Fruit fly (Drosophila melanogaster): ENCODE data around the gene CG10365.

dm6 chr3R:23730472-23730801 is 7.3 kb downstream of the CG10365 start:
- TF ChIP-seq pan (optimal IDR thresholded peaks at IDR 0.05) (no peak), psq (optimal IDR thresholded peaks at IDR 0.05) (no peak), usp (GFP tag; optimal IDR thresholded peaks at IDR 0.05) (no peak), EcR (GFP tag; optimal IDR thresholded peaks at IDR 0.05) (no peak)
